Fruit fly (Drosophila melanogaster): ENCODE results near the gene CG12617.
A peak's percentile ranks its signal among the peaks of the same experiment; 100 is the strongest.

Gene CG12617

dm6 chr2L:20267181-20267580 lies 27.3 kb upstream of the CG12617 start:
- peak; percentile 88 for TF ChIP-seq CG8388 (GFP tag; optimal IDR thresholded peaks at IDR 0.05)
- TF ChIP-seq CoRest (tag; optimal IDR thresholded peaks at IDR 0.05), result peak; percentile 67
- TF ChIP-seq al (GFP tag; IDR thresholded peaks at IDR 0.05), result no peak
- no peak for TF ChIP-seq Mes4 (GFP tag; optimal IDR thresholded peaks at IDR 0.05)
- peak; percentile 44; the same call in 1 of the 3 replicates for TF ChIP-seq CG16813 (GFP tag; IDR thresholded peaks at IDR 0.05; ENCODE audit: partially characterized antibody)
- no peak for TF ChIP-seq Hr78 (GFP tag; optimal IDR thresholded peaks at IDR 0.05)
- TF ChIP-seq Deaf1 (tag; optimal IDR thresholded peaks at IDR 0.05), result peak; percentile 18
- no peak for TF ChIP-seq Hmx (GFP tag; optimal IDR thresholded peaks at IDR 0.05)
- peak; percentile 56 for TF ChIP-seq tin (GFP tag; optimal IDR thresholded peaks at IDR 0.05)
- TF ChIP-seq gfzf (GFP tag; optimal IDR thresholded peaks at IDR 0.05), result no peak
- no peak for TF ChIP-seq GATAe (GFP tag; conservative IDR thresholded peaks at IDR 0.05)
- no peak for TF ChIP-seq hb (GFP tag; IDR thresholded peaks at IDR 0.05; ENCODE audit: partially characterized antibody)
- peak; percentile 7 for TF ChIP-seq CG5180 (GFP tag; optimal IDR thresholded peaks at IDR 0.05)
- peak; percentile 61 for TF ChIP-seq fd102C (GFP tag; optimal IDR thresholded peaks at IDR 0.05)
- peak; percentile 51 for TF ChIP-seq CG17829 (tag; optimal IDR thresholded peaks at IDR 0.05)
- no peak for TF ChIP-seq mld (GFP tag; IDR thresholded peaks at IDR 0.05; ENCODE audit: partially characterized antibody)
- no peak for TF ChIP-seq sc (optimal IDR thresholded peaks at IDR 0.05)
- TF ChIP-seq sc (GFP tag; optimal IDR thresholded peaks at IDR 0.05), result peak; percentile 64
- peak; percentile 60 for TF ChIP-seq tio (GFP tag; optimal IDR thresholded peaks at IDR 0.05)
- peak; percentile 77 for TF ChIP-seq CG16815 (GFP tag; optimal IDR thresholded peaks at IDR 0.05)
- TF ChIP-seq CG6689 (GFP tag; IDR thresholded peaks at IDR 0.05), result peak; percentile 75
- no peak for TF ChIP-seq repo (GFP tag; optimal IDR thresholded peaks at IDR 0.05)
- TF ChIP-seq CG12219 (GFP tag; optimal IDR thresholded peaks at IDR 0.05), result peak; percentile 71
- TF ChIP-seq oc (tag; optimal IDR thresholded peaks at IDR 0.05), result peak; percentile 58
- no peak for TF ChIP-seq schlank (tag; optimal IDR thresholded peaks at IDR 0.05)
- TF ChIP-seq lmd (GFP tag; IDR thresholded peaks at IDR 0.05), result peak; percentile 61
- TF ChIP-seq pb (GFP tag; optimal IDR thresholded peaks at IDR 0.05), result no peak
- TF ChIP-seq CG8944 (GFP tag; optimal IDR thresholded peaks at IDR 0.05), result no peak
- no peak for TF ChIP-seq CG15011 (GFP tag; optimal IDR thresholded peaks at IDR 0.05)
- TF ChIP-seq CG18599 (GFP tag; optimal IDR thresholded peaks at IDR 0.05), result peak; percentile 38
- peak; percentile 62 for TF ChIP-seq CG6272 (GFP tag; IDR thresholded peaks at IDR 0.05)
- TF ChIP-seq vvl (GFP tag; IDR thresholded peaks at IDR 0.05), result peak; percentile 85; the same call in 1 of the 2 replicates
- TF ChIP-seq Jarid2 (GFP tag; optimal IDR thresholded peaks at IDR 0.05), result peak; percentile 10
- TF ChIP-seq CG1233 (GFP tag; optimal IDR thresholded peaks at IDR 0.05), result peak; percentile 58
- TF ChIP-seq dati (GFP tag; IDR thresholded peaks at IDR 0.05), result peak; percentile 53; the same call in 1 of the 2 replicates
- TF ChIP-seq Rfx (GFP tag; IDR thresholded peaks at IDR 0.05), result peak; percentile 50; the same call in 1 of the 2 replicates
- TF ChIP-seq CG18619 (GFP tag; optimal IDR thresholded peaks at IDR 0.05), result peak; percentile 57
- peak; percentile 73 for TF ChIP-seq ATbp (GFP tag; optimal IDR thresholded peaks at IDR 0.05)
- TF ChIP-seq HLH4C (GFP tag; IDR thresholded peaks at IDR 0.05; ENCODE audit: partially characterized antibody), result no peak
- TF ChIP-seq CG6791 (GFP tag; IDR thresholded peaks at IDR 0.05; ENCODE audit: partially characterized antibody), result 0 out of 3 replicates have a peak, but pooled peaks have one; percentile 13
- TF ChIP-seq Sin3A (optimal IDR thresholded peaks at IDR 0.05), result no peak
- no peak for TF ChIP-seq CG14965 (GFP tag; optimal IDR thresholded peaks at IDR 0.05; ENCODE audit: borderline replicate concordance)
- peak; percentile 42; the same call in 1 of the 2 replicates for TF ChIP-seq klu (GFP tag; IDR thresholded peaks at IDR 0.05)
- TF ChIP-seq Mrtf (GFP tag; IDR thresholded peaks at IDR 0.05), result peak; percentile 65; the same call in 2 of the 3 replicates
- peak; percentile 83 for TF ChIP-seq zfh1 (GFP tag; IDR thresholded peaks at IDR 0.05)
- TF ChIP-seq so (GFP tag; IDR thresholded peaks at IDR 0.05), result peak; percentile 74; the same call in 2 of the 3 replicates
- no peak for TF ChIP-seq tll (GFP tag; optimal IDR thresholded peaks at IDR 0.05)
- no peak for TF ChIP-seq chinmo (GFP tag; IDR thresholded peaks at IDR 0.05; ENCODE audit: partially characterized antibody)
- TF ChIP-seq CG32767 (GFP tag; IDR thresholded peaks at IDR 0.05), result peak; percentile 70; the same call in 1 of the 2 replicates
- TF ChIP-seq CG17385 (GFP tag; optimal IDR thresholded peaks at IDR 0.05), result peak; percentile 58
